Worm (Caenorhabditis elegans) whole organism, L4/young adult: Measurements from ENCODE around the gene dml-1.
"Not testable (repeated sequence)": the region's sequence is repeated elsewhere in the genome, so short reads cannot be mapped to it uniquely, and the experiment has no call there.

Source experiments
- W03F9.2 ChIP-seq: fragments of 150-350 bp; optimal IDR thresholded peaks from 2 replicates; lab custom pipeline; 2014; ENCODE audit warnings: missing biosample characterization, missing genetic modification characterization
- dao-5 ChIP-seq: sonication (generic microtip); optimal IDR thresholded peaks from 2 replicates; lab custom pipeline; 2016; ENCODE audit warnings: missing genotype, missing genetic modification characterization, moderate library complexity, missing compliant biosample characterization
- him-1 ChIP-seq: sonication (generic microtip); optimal IDR thresholded peaks from 2 replicates; lab custom pipeline; 2016; ENCODE audit warnings: missing genotype, missing genetic modification reagents, missing genetic modification characterization, missing compliant biosample characterization

dml-1 gene

ce11 chrIV:2917729-2918128, 31.0 kb downstream of the dml-1 start, which contains the start of gene Y54G2A.50:
TSS of gene Y54G2A.50 (plus strand) at chrIV:2918029.
- not testable (repeated sequence) for TF ChIP-seq dao-5; W03F9.2; him-1 (tag; lab: Kevin White, UChicago)

DNA sequence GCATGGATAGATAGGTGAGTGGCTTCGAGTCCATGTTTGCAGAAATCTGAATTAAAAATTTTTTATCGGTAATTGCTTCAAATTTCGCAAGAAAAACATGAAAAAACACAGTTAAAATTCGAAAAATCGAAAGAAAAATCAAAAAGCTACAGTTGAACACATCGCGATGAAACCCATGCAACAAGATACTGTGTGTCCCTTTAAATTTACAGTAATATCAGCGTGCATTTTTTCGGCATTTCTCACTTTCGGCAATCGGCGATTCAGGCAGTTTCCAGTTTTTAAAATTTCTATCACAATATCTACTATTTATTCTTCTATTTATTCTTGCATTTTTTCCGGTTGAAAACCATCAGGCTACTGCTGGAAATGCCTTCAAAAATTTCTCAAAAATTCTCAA, 35.4 kb downstream of the dml-1 start, which contains the start of gene fbxc-45:
Gene fbxc-45, minus strand, starts transcription at position 48 of the 400 bp plus-strand sequence.
- TF ChIP-seq W03F9.2 (no peak), him-1 (tag; lab: Kevin White, UChicago) (no peak), dao-5 (no peak)

DNA sequence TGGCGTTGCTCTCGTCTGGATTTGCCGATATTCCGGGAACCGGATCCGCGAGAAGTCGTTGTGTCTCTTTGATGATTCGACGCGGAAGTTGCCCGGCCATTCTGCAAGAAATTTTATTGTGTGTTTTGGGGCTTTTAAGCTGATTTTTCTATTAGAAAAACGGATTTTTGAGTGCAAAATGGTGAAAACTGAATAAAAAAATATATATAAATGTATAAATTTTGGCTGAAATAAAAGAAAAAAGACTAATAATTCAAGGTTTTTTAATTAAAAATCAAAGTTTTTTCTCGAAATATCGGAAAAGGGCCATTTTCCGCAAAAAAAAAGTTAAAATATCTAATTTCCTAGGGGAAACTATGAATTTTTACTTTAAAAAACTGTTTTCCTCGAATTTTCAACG, 38.8 kb downstream of the dml-1 start, which contains the start of gene ubc-13:
Gene ubc-13, minus strand, starts transcription at position 101 of the 400 bp plus-strand sequence.
- TF ChIP-seq W03F9.2 (no peak), dao-5 (no peak), him-1 (tag; lab: Kevin White, UChicago) (no peak)

DNA sequence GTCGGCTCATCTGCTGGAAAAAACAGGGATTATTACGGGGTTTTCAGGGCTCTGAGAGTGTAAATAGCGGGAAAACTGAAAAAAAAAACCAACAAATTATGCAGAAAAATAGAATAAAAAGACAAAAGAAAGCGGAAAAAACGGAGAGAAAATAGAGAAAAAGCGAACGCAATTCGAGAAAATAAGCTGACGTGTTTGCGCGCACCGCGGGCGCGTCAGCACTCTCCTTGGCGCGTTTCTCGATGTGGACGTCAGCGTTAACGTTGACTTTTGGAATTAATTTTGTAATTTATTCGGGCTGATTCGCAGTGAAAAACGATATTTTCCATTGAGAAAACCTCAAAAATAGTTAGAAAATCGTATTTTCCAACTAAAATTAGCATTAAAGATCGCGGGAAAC, 41.7 kb downstream of the dml-1 start, which contains the start of gene manf-1:
Gene manf-1, minus strand, starts transcription at position 13 of the 400 bp plus-strand sequence.
- TF ChIP-seq him-1 (tag; lab: Kevin White, UChicago) (no peak), dao-5 (no peak), W03F9.2 (peak; percentile 71)

ce11 chrIV:2931228-2931627, 44.5 kb downstream of the dml-1 start, which contains the start of gene samt-1:
TSS of gene samt-1 (plus strand) at chrIV:2931403.
- no peak for TF ChIP-seq W03F9.2
- no peak for TF ChIP-seq dao-5
- no peak for TF ChIP-seq him-1 (tag; lab: Kevin White, UChicago)

ce11 chrIV:2935194-2935593, 48.4 kb downstream of the dml-1 start:
- TF ChIP-seq him-1 (tag; lab: Kevin White, UChicago) (no peak), W03F9.2 (no peak)
